Worm (Caenorhabditis elegans): ENCODE measurements around the gene unc-86.

unc-86 gene

ce11 chrIII:8227511-8227910, 11.4 kb upstream of the unc-86 start, which contains the start of gene fbxl-1 (continued):
- TF ChIP-seq skn-1 (tag; optimal IDR thresholded peaks at IDR 0.05): no peak
- no peak for TF ChIP-seq lin-39 (tag; optimal IDR thresholded peaks at IDR 0.05)
- TF ChIP-seq lin-13 (GFP tag; optimal IDR thresholded peaks at IDR 0.05): peak; percentile 51
- peak; percentile 30 for TF ChIP-seq egl-27 (tag; optimal IDR thresholded peaks at IDR 0.05)
- no peak for TF ChIP-seq dmd-4 (tag; optimal IDR thresholded peaks at IDR 0.05)
- peak; percentile 64 for TF ChIP-seq snpc-4 (tag; optimal IDR thresholded peaks at IDR 0.05)
- TF ChIP-seq nhr-6 (tag; optimal IDR thresholded peaks at IDR 0.05): peak; percentile 18
- no peak for TF ChIP-seq ama-1 (optimal IDR thresholded peaks at IDR 0.05)
- TF ChIP-seq lsy-2 (tag; optimal IDR thresholded peaks at IDR 0.05): peak in 1 of 2 experiments; percentile 88
- TF ChIP-seq nhr-12 (tag; optimal IDR thresholded peaks at IDR 0.05): no peak
- no peak for TF ChIP-seq elt-3 (tag; optimal IDR thresholded peaks at IDR 0.05)
- TF ChIP-seq mdl-1 (tag; optimal IDR thresholded peaks at IDR 0.05): peak; percentile 78 to 92
- no peak for TF ChIP-seq elt-1 (tag; optimal IDR thresholded peaks at IDR 0.05)
- no peak for TF ChIP-seq nhr-10 (tag; optimal IDR thresholded peaks at IDR 0.05)
- no peak for TF ChIP-seq ztf-11 (tag; optimal IDR thresholded peaks at IDR 0.05)
- TF ChIP-seq C34F6.9 (tag; optimal IDR thresholded peaks at IDR 0.05): peak; percentile 96
- TF ChIP-seq ceh-82 (tag; optimal IDR thresholded peaks at IDR 0.05): no peak
- no peak for TF ChIP-seq nhr-237 (tag; optimal IDR thresholded peaks at IDR 0.05)
- TF ChIP-seq mab-5 (tag; optimal IDR thresholded peaks at IDR 0.05): peak; percentile 57
- peak; percentile 86 for TF ChIP-seq sma-9 (GFP tag; optimal IDR thresholded peaks at IDR 0.05)
- no peak for TF ChIP-seq sma-9 (tag; optimal IDR thresholded peaks at IDR 0.05)
- TF ChIP-seq nhr-23 (tag; optimal IDR thresholded peaks at IDR 0.05): no peak
- no peak for TF ChIP-seq R02D3.7 (tag; optimal IDR thresholded peaks at IDR 0.05)
- peak; percentile 53 for TF ChIP-seq sma-3 (GFP tag; optimal IDR thresholded peaks at IDR 0.05)

DNA sequence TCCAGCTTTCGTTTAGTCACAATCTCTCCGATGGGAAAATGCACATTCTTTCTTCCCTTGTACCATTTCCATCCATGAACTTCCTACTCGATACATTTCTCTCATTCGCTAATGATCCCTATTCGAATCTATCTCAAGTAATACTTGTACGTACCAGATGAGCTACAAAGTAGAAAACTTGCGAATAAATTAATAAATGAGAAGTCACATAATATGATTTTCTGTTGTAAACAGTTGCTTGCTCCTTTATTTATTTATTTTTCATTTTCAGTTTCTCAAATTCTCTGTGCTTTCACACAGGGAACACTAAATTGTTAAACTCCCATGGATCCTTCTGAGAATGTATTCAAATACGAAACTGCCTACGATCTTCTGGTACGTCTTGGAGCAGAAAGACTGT, 10.0 kb upstream of the unc-86 start, which contains the start of gene rfs-1:
Gene rfs-1, plus strand, starts transcription at position 301 of the 400 bp plus-strand sequence.
- no peak for TF ChIP-seq elt-1 (tag; optimal IDR thresholded peaks at IDR 0.05)
- TF ChIP-seq snpc-4 (tag; optimal IDR thresholded peaks at IDR 0.05): no peak
- no peak for TF ChIP-seq nhr-237 (tag; optimal IDR thresholded peaks at IDR 0.05)
- no peak for TF ChIP-seq nhr-25 (tag; optimal IDR thresholded peaks at IDR 0.05)

ce11 chrIII:8224769-8225168, 8.6 kb upstream of the unc-86 start, which contains the start of gene mob-4:
Gene mob-4 (plus strand): TSS chrIII:8225097.
- TF ChIP-seq unc-55 (GFP tag; optimal IDR thresholded peaks at IDR 0.05): peak; percentile 32
- no peak for TF ChIP-seq lin-39 (tag; optimal IDR thresholded peaks at IDR 0.05)
- no peak for TF ChIP-seq nhr-25 (tag; optimal IDR thresholded peaks at IDR 0.05)
- peak in 1 of 2 experiments; percentile 32 for TF ChIP-seq lsy-2 (tag; optimal IDR thresholded peaks at IDR 0.05)
- TF ChIP-seq nhr-77 (tag; optimal IDR thresholded peaks at IDR 0.05): no peak

ce11 chrIII:8220081-8220480, 3.9 kb upstream of the unc-86 start:
- TF ChIP-seq ceh-82 (tag; optimal IDR thresholded peaks at IDR 0.05) (no peak), elt-3 (tag; optimal IDR thresholded peaks at IDR 0.05) (no peak), C34F6.9 (tag; optimal IDR thresholded peaks at IDR 0.05) (no peak), nhr-6 (tag; optimal IDR thresholded peaks at IDR 0.05) (no peak), unc-62 (GFP tag; optimal IDR thresholded peaks at IDR 0.05) (no peak), nhr-77 (tag; optimal IDR thresholded peaks at IDR 0.05) (no peak)

- TF ChIP-seq fos-1 (tag; optimal IDR thresholded peaks at IDR 0.05): no peak
- no peak for TF ChIP-seq nhr-10 (tag; optimal IDR thresholded peaks at IDR 0.05)
- TF ChIP-seq peb-1 (tag; optimal IDR thresholded peaks at IDR 0.05): no peak
- no peak for TF ChIP-seq nhr-25 (tag; optimal IDR thresholded peaks at IDR 0.05)
- TF ChIP-seq nhr-21 (tag; optimal IDR thresholded peaks at IDR 0.05): no peak
- TF ChIP-seq sma-3 (GFP tag; optimal IDR thresholded peaks at IDR 0.05): no peak
- no peak for TF ChIP-seq ZK546.5 (tag; optimal IDR thresholded peaks at IDR 0.05)
- TF ChIP-seq ceh-16 (tag; optimal IDR thresholded peaks at IDR 0.05): no peak
These were observed 1.8 kb upstream of the unc-86 start, which contains the start of gene C30A5.16 for ce11 chrIII:8217919-8218318. Gene C30A5.16 (plus strand): TSS chrIII:8218219.

ce11 chrIII:8211562-8211961, 4.6 kb downstream of the unc-86 start:
- TF ChIP-seq snpc-4 (tag; optimal IDR thresholded peaks at IDR 0.05) (no peak), crh-2 (tag; optimal IDR thresholded peaks at IDR 0.05) (no peak), skn-1 (tag; optimal IDR thresholded peaks at IDR 0.05) (no peak), nhr-25 (tag; optimal IDR thresholded peaks at IDR 0.05) (no peak), C34F6.9 (tag; optimal IDR thresholded peaks at IDR 0.05) (peak; percentile 17), lin-13 (GFP tag; optimal IDR thresholded peaks at IDR 0.05) (no peak), egl-27 (tag; optimal IDR thresholded peaks at IDR 0.05) (no peak), ZK546.5 (tag; optimal IDR thresholded peaks at IDR 0.05) (no peak), ztf-11 (tag; optimal IDR thresholded peaks at IDR 0.05) (no peak), elt-1 (tag; optimal IDR thresholded peaks at IDR 0.05) (no peak), F13H6.1 (tag; optimal IDR thresholded peaks at IDR 0.05) (no peak), nhr-129 (tag; optimal IDR thresholded peaks at IDR 0.05) (peak; percentile 14), nhr-11 (tag; optimal IDR thresholded peaks at IDR 0.05) (no peak), unc-55 (GFP tag; optimal IDR thresholded peaks at IDR 0.05) (peak; percentile 49), lsy-2 (tag; optimal IDR thresholded peaks at IDR 0.05) (peak in 1 of 2 experiments; percentile 54), zag-1 (tag; optimal IDR thresholded peaks at IDR 0.05) (no peak)

All from whole organism, L2 larva.